Worm (Caenorhabditis elegans) whole organism, L2 larva: Measurements from ENCODE around the gene col-40.

ENCODE experiments used
- F13H6.1 ChIP-seq: sonication (generic microtip); optimal IDR thresholded peaks from 2 replicates; lab custom pipeline; 2016; ENCODE audit warnings: missing genetic modification characterization, missing compliant biosample characterization
- R02D3.7 ChIP-seq: fragments of 150-350 bp; optimal IDR thresholded peaks from 2 replicates; lab custom pipeline; 2014; ENCODE audit warnings: missing biosample characterization, missing genetic modification characterization
- Y55F3AM.14 ChIP-seq: fragments of 200-800 bp; sonication (Bioruptor generic); optimal IDR thresholded peaks from 2 replicates; lab custom pipeline; 2018; ENCODE audit warnings: mild to moderate bottlenecking, missing genetic modification characterization, missing compliant biosample characterization
- alr-1 ChIP-seq: fragments of 150-350 bp; optimal IDR thresholded peaks from 2 replicates; lab custom pipeline; 2014; ENCODE audit warnings: missing biosample characterization, missing genetic modification characterization
- aly-2 ChIP-seq: fragments of 150-350 bp; optimal IDR thresholded peaks from 2 replicates; lab custom pipeline; 2014; ENCODE audit warnings: missing biosample characterization, missing genetic modification characterization
- ama-1 ChIP-seq: fragments of 150-350 bp; optimal IDR thresholded peaks from 2 replicates; lab custom pipeline; 2018; ENCODE audit warnings: inconsistent platforms
- blmp-1 ChIP-seq: sonication (generic microtip); optimal IDR thresholded peaks from 2 replicates; lab custom pipeline; 2017; ENCODE audit warnings: missing genetic modification characterization, mild to moderate bottlenecking, missing compliant biosample characterization, antibody characterized with exemption, moderate library complexity; ENCODE audit not compliant: insufficient read depth
- ceh-16 ChIP-seq: fragments of 150-350 bp; optimal IDR thresholded peaks from 2 replicates; lab custom pipeline; 2014; ENCODE audit warnings: missing biosample characterization, missing genetic modification characterization
- crh-2 ChIP-seq: sonication (generic microtip); optimal IDR thresholded peaks from 2 replicates; lab custom pipeline; 2017; ENCODE audit warnings: missing biosample characterization, missing genetic modification characterization
- dmd-4 ChIP-seq: sonication (generic microtip); optimal IDR thresholded peaks from 2 replicates; lab custom pipeline; 2017; ENCODE audit warnings: missing biosample characterization, missing genetic modification characterization
- egl-27 ChIP-seq: sonication (generic microtip); optimal IDR thresholded peaks from 3 replicates; lab custom pipeline; 2017; ENCODE audit warnings: missing biosample characterization, missing genetic modification reagents, missing genetic modification characterization
- elt-1 ChIP-seq: fragments of 150-350 bp; optimal IDR thresholded peaks from 2 replicates; lab custom pipeline; 2014; ENCODE audit warnings: missing biosample characterization, missing genetic modification characterization
- elt-3 ChIP-seq: sonication (generic microtip); optimal IDR thresholded peaks from 2 replicates; lab custom pipeline; 2017; ENCODE audit warnings: missing biosample characterization, missing genetic modification characterization
- fos-1 ChIP-seq: fragments of 150-350 bp; optimal IDR thresholded peaks from 2 replicates; lab custom pipeline; 2014; ENCODE audit warnings: missing biosample characterization, missing genetic modification characterization
- gmeb-1 ChIP-seq: fragments of 150-350 bp; optimal IDR thresholded peaks from 2 replicates; lab custom pipeline; 2014; ENCODE audit warnings: missing biosample characterization, missing genetic modification characterization
- lin-11 ChIP-seq: fragments of 150-350 bp; sonication (generic microtip); optimal IDR thresholded peaks from 2 replicates; lab custom pipeline; 2014; ENCODE audit warnings: missing biosample characterization, missing genetic modification characterization, inconsistent platforms, mixed read lengths
- lin-39 ChIP-seq: fragments of 150-350 bp; optimal IDR thresholded peaks from 2 replicates; lab custom pipeline; 2014; ENCODE audit warnings: missing biosample characterization, missing genetic modification reagents, missing genetic modification characterization
- mab-5 ChIP-seq: fragments of 150-350 bp; optimal IDR thresholded peaks from 2 replicates; lab custom pipeline; 2014; ENCODE audit warnings: missing biosample characterization, missing genetic modification characterization
- mdl-1 ChIP-seq, 2 experiments: fragments of 150-350 bp in 1 of 2; sonication (generic microtip) in 1 of 2; optimal IDR thresholded peaks; 2 replicates each; lab custom pipeline; 2017; ENCODE audit warnings: missing biosample characterization in 2 of 2, missing genetic modification characterization in 2 of 2
- nhr-10 ChIP-seq: sonication (generic microtip); optimal IDR thresholded peaks from 2 replicates; lab custom pipeline; 2017; ENCODE audit warnings: missing biosample characterization, missing genetic modification characterization
- nhr-11 ChIP-seq: fragments of 150-350 bp; optimal IDR thresholded peaks from 2 replicates; lab custom pipeline; 2014; ENCODE audit warnings: missing biosample characterization, missing genetic modification characterization
- nhr-12 ChIP-seq: fragments of 150-350 bp; optimal IDR thresholded peaks from 2 replicates; lab custom pipeline; 2014; ENCODE audit warnings: missing biosample characterization, missing genetic modification characterization
- nhr-129 ChIP-seq: fragments of 150-350 bp; optimal IDR thresholded peaks from 2 replicates; lab custom pipeline; 2014; ENCODE audit warnings: missing biosample characterization, missing genetic modification characterization
- nhr-21 ChIP-seq: fragments of 150-350 bp; optimal IDR thresholded peaks from 2 replicates; lab custom pipeline; 2014; ENCODE audit warnings: missing biosample characterization, missing genetic modification characterization
- nhr-23 ChIP-seq: fragments of 150-350 bp; optimal IDR thresholded peaks from 2 replicates; lab custom pipeline; 2014; ENCODE audit warnings: missing biosample characterization, missing genetic modification reagents, missing genetic modification characterization
- nhr-237 ChIP-seq: fragments of 150-350 bp; optimal IDR thresholded peaks from 2 replicates; lab custom pipeline; 2014; ENCODE audit warnings: missing biosample characterization, missing genetic modification characterization
- nhr-25 ChIP-seq: fragments of 150-350 bp; sonication (generic microtip); optimal IDR thresholded peaks from 3 replicates; lab custom pipeline; 2014; ENCODE audit warnings: missing biosample characterization, missing genetic modification characterization
- peb-1 ChIP-seq: fragments of 150-350 bp; optimal IDR thresholded peaks from 2 replicates; lab custom pipeline; 2014; ENCODE audit warnings: missing biosample characterization, missing genetic modification characterization
- skn-1 ChIP-seq: sonication (generic microtip); optimal IDR thresholded peaks from 2 replicates; lab custom pipeline; 2017; ENCODE audit warnings: missing biosample characterization, missing genetic modification characterization
- sma-3 ChIP-seq: sonication (generic microtip); optimal IDR thresholded peaks from 2 replicates; lab custom pipeline; 2016; ENCODE audit warnings: missing genetic modification reagents, missing genetic modification characterization, missing compliant biosample characterization
- sma-9 ChIP-seq, 2 experiments: fragments of 150-350 bp in 1 of 2; sonication (generic microtip) in 1 of 2; optimal IDR thresholded peaks; 2 replicates each; lab custom pipeline; 2014 to 2016; ENCODE audit warnings: missing genetic modification characterization in 2 of 2, mild to moderate bottlenecking in 1 of 2, missing biosample characterization in 1 of 2, missing compliant biosample characterization in 1 of 2, missing genetic modification reagents in 1 of 2, moderate library complexity in 1 of 2
- snpc-4 ChIP-seq: fragments of 150-350 bp; optimal IDR thresholded peaks from 2 replicates; lab custom pipeline; 2014; ENCODE audit warnings: missing biosample characterization, missing genetic modification characterization
- unc-39 ChIP-seq: fragments of 150-350 bp; optimal IDR thresholded peaks from 2 replicates; lab custom pipeline; 2014; ENCODE audit warnings: missing biosample characterization, missing genetic modification characterization
- unc-55 ChIP-seq: fragments of 150-350 bp; sonication (generic microtip); optimal IDR thresholded peaks from 3 replicates; lab custom pipeline; 2014; ENCODE audit warnings: missing biosample characterization, missing genetic modification reagents, missing genetic modification characterization
- zag-1 ChIP-seq: fragments of 150-350 bp; optimal IDR thresholded peaks from 2 replicates; lab custom pipeline; 2014; ENCODE audit warnings: missing biosample characterization, missing genetic modification characterization
- ztf-11 ChIP-seq: sonication (generic microtip); optimal IDR thresholded peaks from 2 replicates; lab custom pipeline; 2017; ENCODE audit warnings: missing biosample characterization, missing genetic modification characterization

col-40 gene

ce11 chrII:1104409-1104808 is 2.4 kb downstream of the col-40 start, which contains the start of gene T13B5.9:
Gene T13B5.9, minus strand, starts transcription at chrII:1104509.
- no peak for TF ChIP-seq unc-55 (GFP tag; lab: Kevin White, UChicago)
- no peak for TF ChIP-seq nhr-23
- no peak for TF ChIP-seq nhr-129 (tag; lab: Kevin White, UChicago)
- TF ChIP-seq nhr-237 (tag; lab: Kevin White, UChicago) = no peak
- TF ChIP-seq dmd-4 (tag; lab: Kevin White, UChicago) = no peak
- TF ChIP-seq crh-2 (tag; lab: Kevin White, UChicago) = no peak
- no peak for TF ChIP-seq peb-1 (tag; lab: Kevin White, UChicago)
- TF ChIP-seq zag-1 (tag; lab: Kevin White, UChicago) = no peak
- no peak for TF ChIP-seq lin-11 (tag; lab: Kevin White, UChicago)
- no peak for TF ChIP-seq alr-1
- no peak for TF ChIP-seq snpc-4 (tag; lab: Kevin White, UChicago)
- no peak for TF ChIP-seq ama-1 (lab: Kevin White, UChicago)
- no peak for TF ChIP-seq unc-39 (tag; lab: Kevin White, UChicago)
- no peak for TF ChIP-seq blmp-1 (tag; lab: Kevin White, UChicago)
- TF ChIP-seq nhr-21 = no peak
- TF ChIP-seq egl-27 = no peak
- TF ChIP-seq elt-3 = no peak
- no peak for TF ChIP-seq lin-39 (tag; lab: Kevin White, UChicago)
- no peak for TF ChIP-seq aly-2
- no peak for TF ChIP-seq skn-1 (tag; lab: Kevin White, UChicago)
- TF ChIP-seq, all 48 proteins: peak for 0

DNA sequence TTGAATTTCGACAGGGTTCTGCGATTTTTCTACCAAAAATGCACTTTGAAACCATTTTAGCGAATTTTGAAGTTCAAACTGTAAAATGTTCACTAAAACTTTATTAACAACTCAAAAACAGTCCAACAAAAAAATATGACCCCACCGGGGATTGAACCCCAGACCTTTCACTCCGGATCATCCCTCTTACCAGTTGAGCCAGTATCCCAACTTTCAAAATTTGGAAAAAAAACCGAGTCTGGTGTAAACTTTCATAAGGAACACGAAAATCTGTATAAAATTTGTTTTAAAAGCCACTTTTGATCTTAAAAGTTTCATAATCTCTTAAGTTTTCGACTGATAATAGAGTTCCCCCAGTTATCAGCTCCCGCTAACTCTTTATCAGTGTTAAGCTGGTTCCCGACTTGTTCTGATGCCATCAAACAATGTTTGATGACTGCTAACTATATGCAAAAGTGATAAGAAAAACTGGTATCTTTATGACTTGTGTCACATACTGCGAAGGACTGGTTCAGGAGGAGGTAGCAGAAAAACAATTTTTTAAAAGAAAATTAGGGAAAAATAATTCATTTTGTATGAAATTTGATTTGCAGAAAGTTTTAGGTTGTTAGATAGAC is 3.2 kb downstream of the col-40 start:
- TF ChIP-seq blmp-1 (tag; lab: Kevin White, UChicago) (no peak), crh-2 (tag; lab: Kevin White, UChicago) (peak; percentile 43), sma-3 (GFP tag; lab: Kevin White, UChicago) (peak; percentile 63), skn-1 (tag; lab: Kevin White, UChicago) (no peak), F13H6.1 (peak; percentile 25), fos-1 (peak; percentile 100), lin-11 (tag; lab: Kevin White, UChicago) (no peak), nhr-12 (tag; lab: Kevin White, UChicago) (no peak), sma-9 (GFP tag; optimal IDR thresholded peaks at IDR 0.05; lab: Kevin White, UChicago) (peak; percentile 88), sma-9 (tag; optimal IDR thresholded peaks at IDR 0.05; lab: Kevin White, UChicago) (no peak), nhr-11 (no peak), nhr-23 (no peak), egl-27 (peak; percentile 58), gmeb-1 (tag; lab: Kevin White, UChicago) (peak; percentile 62), alr-1 (no peak), R02D3.7 (tag; lab: Kevin White, UChicago) (no peak)

DNA sequence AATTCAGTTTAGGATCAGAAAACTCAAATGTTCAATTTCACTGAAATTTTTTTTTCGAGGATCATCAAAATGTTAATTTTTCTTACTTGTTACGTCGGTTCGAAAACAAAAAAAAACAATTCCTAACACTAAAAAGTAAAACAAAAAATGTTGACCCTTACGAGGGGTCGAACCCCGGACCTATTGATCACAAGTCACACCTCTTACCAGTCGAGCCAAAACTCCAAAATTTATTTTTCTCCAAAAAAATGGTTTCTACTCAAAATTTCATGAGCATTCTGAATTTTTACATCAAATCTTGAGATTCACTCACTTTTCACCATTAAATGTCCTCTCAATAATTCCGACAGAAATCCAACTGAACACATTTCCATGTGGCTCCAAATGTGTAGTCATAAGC is 4.6 kb downstream of the col-40 start:
- no peak for TF ChIP-seq lin-11 (tag; lab: Kevin White, UChicago)
- no peak for TF ChIP-seq zag-1 (tag; lab: Kevin White, UChicago)
- TF ChIP-seq blmp-1 (tag; lab: Kevin White, UChicago) = no peak
- TF ChIP-seq ztf-11 (tag; lab: Kevin White, UChicago) = no peak
- no peak for TF ChIP-seq elt-1 (tag; lab: Kevin White, UChicago)
- no peak for TF ChIP-seq nhr-23
- no peak for TF ChIP-seq Y55F3AM.14 (GFP tag; lab: Kevin White, UChicago)
- no peak for TF ChIP-seq nhr-21
- no peak for TF ChIP-seq nhr-12 (tag; lab: Kevin White, UChicago)
- TF ChIP-seq mab-5 (tag; lab: Kevin White, UChicago) = no peak
- no peak for TF ChIP-seq mdl-1 (tag; optimal IDR thresholded peaks at IDR 0.05; lab: Kevin White, UChicago)
- no peak for TF ChIP-seq dmd-4 (tag; lab: Kevin White, UChicago)
- TF ChIP-seq ceh-16 (tag; lab: Kevin White, UChicago) = no peak
- TF ChIP-seq nhr-25 (tag; lab: Kevin White, UChicago) = no peak
- no peak for TF ChIP-seq unc-39 (tag; lab: Kevin White, UChicago)
- TF ChIP-seq crh-2 (tag; lab: Kevin White, UChicago) = no peak
- TF ChIP-seq fos-1 = no peak
- TF ChIP-seq gmeb-1 (tag; lab: Kevin White, UChicago) = no peak
- no peak for TF ChIP-seq nhr-10 (tag; lab: Kevin White, UChicago)
- TF ChIP-seq aly-2 = no peak
